Fruit fly (Drosophila melanogaster) whole organism, embryonic: ENCODE measurements around the gene CG18095.

Experiments used
- B-H1 ChIP-seq: fragments of 200-800 bp; sonication (Bioruptor generic); IDR thresholded peaks from 3 replicates; pipeline ENCODE4 v1.3.6; 2022; ENCODE audit warnings: missing biosample characterization, missing genetic modification characterization
- CG12391 ChIP-seq: fragments of 200-800 bp; sonication (Bioruptor generic); optimal IDR thresholded peaks from 3 replicates; lab custom pipeline; 2018; ENCODE audit warnings: missing biosample characterization, mild to moderate bottlenecking, missing genetic modification characterization, moderate library complexity
- CG13123 ChIP-seq: fragments of 200-800 bp; sonication (Bioruptor generic); optimal IDR thresholded peaks from 2 replicates; lab custom pipeline; 2016; ENCODE audit warnings: missing biosample characterization, missing genetic modification characterization
- CG14014 ChIP-seq: fragments of 200-800 bp; sonication (Bioruptor generic); IDR thresholded peaks from 2 replicates; pipeline ENCODE4 v1.3.6; 2022; ENCODE audit warnings: missing biosample characterization, missing genetic modification characterization
- CG15011 ChIP-seq: fragments of 200-800 bp; sonication (Bioruptor generic); optimal IDR thresholded peaks from 3 replicates; lab custom pipeline; 2018; ENCODE audit warnings: missing biosample characterization, mild to moderate bottlenecking, missing genetic modification characterization
- CG15514 ChIP-seq: fragments of 200-800 bp; sonication (Bioruptor generic); optimal IDR thresholded peaks from 3 replicates; lab custom pipeline; 2017; ENCODE audit warnings: missing biosample characterization, missing genetic modification characterization, mild to moderate bottlenecking, moderate library complexity, missing genetic modification reagents
- CG1602 ChIP-seq: fragments of 200-800 bp; sonication (Bioruptor generic); optimal IDR thresholded peaks from 3 replicates; lab custom pipeline; 2016; ENCODE audit warnings: missing biosample characterization, missing genetic modification characterization
- CG18011 ChIP-seq: fragments of 200-800 bp; sonication (Bioruptor generic); optimal IDR thresholded peaks from 2 replicates; lab custom pipeline; 2017; ENCODE audit warnings: missing biosample characterization, missing genetic modification characterization, mild to moderate bottlenecking, moderate library complexity, missing genotype
- CG2116 ChIP-seq: fragments of 200-800 bp; sonication (Bioruptor generic); optimal IDR thresholded peaks from 3 replicates; lab custom pipeline; 2018; ENCODE audit warnings: missing biosample characterization, mild to moderate bottlenecking, missing genetic modification characterization
- CG30403 ChIP-seq: fragments of 200-800 bp; sonication (Bioruptor generic); optimal IDR thresholded peaks from 3 replicates; lab custom pipeline; 2016; ENCODE audit warnings: missing biosample characterization, missing genetic modification characterization
- CG30431 ChIP-seq: fragments of 200-800 bp; sonication (Bioruptor generic); optimal IDR thresholded peaks from 2 replicates; lab custom pipeline; 2017; ENCODE audit warnings: missing biosample characterization, missing genetic modification characterization
- CG32532 ChIP-seq: fragments of 200-800 bp; sonication (Bioruptor generic); IDR thresholded peaks from 2 replicates; pipeline ENCODE4 v1.3.6; 2022; ENCODE audit warnings: missing biosample characterization, missing genetic modification characterization
- CG3995 ChIP-seq: fragments of 200-800 bp; sonication (Bioruptor generic); optimal IDR thresholded peaks from 3 replicates; lab custom pipeline; 2016; ENCODE audit warnings: missing biosample characterization, missing genetic modification characterization
- CG4617 ChIP-seq: fragments of 200-800 bp; sonication (Bioruptor generic); optimal IDR thresholded peaks from 3 replicates; lab custom pipeline; 2016; ENCODE audit warnings: missing biosample characterization, missing genetic modification characterization, borderline replicate concordance
- CG6791 ChIP-seq: fragments of 200-800 bp; sonication (Bioruptor generic); IDR thresholded peaks from 3 replicates; pipeline ENCODE4 v1.3.6; 2022; ENCODE audit warnings: missing biosample characterization, missing genetic modification characterization; ENCODE audit not compliant: partially characterized antibody
- CG6854 ChIP-seq: fragments of 200-800 bp; sonication (Bioruptor generic); optimal IDR thresholded peaks from 3 replicates; lab custom pipeline; 2017; ENCODE audit warnings: missing biosample characterization, mild to moderate bottlenecking, missing genetic modification characterization
- CG7745 ChIP-seq: fragments of 200-800 bp; sonication (Bioruptor generic); optimal IDR thresholded peaks from 2 replicates; lab custom pipeline; 2018; ENCODE audit warnings: missing biosample characterization, mild to moderate bottlenecking, missing genetic modification characterization, moderate library complexity
- CG8281 ChIP-seq: fragments of 200-800 bp; sonication (Bioruptor generic); optimal IDR thresholded peaks from 2 replicates; lab custom pipeline; 2018; ENCODE audit warnings: missing biosample characterization, mild to moderate bottlenecking, missing genetic modification characterization, moderate library complexity
- Ets65A ChIP-seq: fragments of 200-800 bp; sonication (Bioruptor generic); peaks from one replicate; lab custom pipeline; 2016; ENCODE audit warnings: missing biosample characterization, missing genetic modification characterization
- H15 ChIP-seq: fragments of 200-800 bp; sonication (Bioruptor generic); IDR thresholded peaks from 3 replicates; pipeline ENCODE4 v1.3.6; 2022; ENCODE audit warnings: missing biosample characterization, missing genetic modification characterization
- Hand ChIP-seq: fragments of 200-800 bp; sonication (Bioruptor generic); optimal IDR thresholded peaks from 2 replicates; lab custom pipeline; 2017; ENCODE audit warnings: mild to moderate bottlenecking, missing biosample characterization, missing genetic modification reagents, missing genetic modification characterization
- Jarid2 ChIP-seq: fragments of 200-800 bp; sonication (Bioruptor generic); optimal IDR thresholded peaks from 3 replicates; lab custom pipeline; 2017; ENCODE audit warnings: mild to moderate bottlenecking, missing biosample characterization, missing genetic modification reagents, missing genetic modification characterization
- Rfx ChIP-seq: fragments of 200-800 bp; sonication (Bioruptor generic); IDR thresholded peaks from 2 replicates; pipeline ENCODE4 v1.3.6; 2022; ENCODE audit warnings: missing biosample characterization, missing genetic modification characterization
- Sox100B ChIP-seq: fragments of 200-800 bp; sonication (Bioruptor generic); optimal IDR thresholded peaks from 3 replicates; lab custom pipeline; 2018; ENCODE audit warnings: missing biosample characterization, mild to moderate bottlenecking, missing genetic modification characterization
- TFAM ChIP-seq: fragments of 200-800 bp; sonication (Bioruptor generic); optimal IDR thresholded peaks from 2 replicates; lab custom pipeline; 2017; ENCODE audit warnings: missing biosample characterization, missing genetic modification characterization, inconsistent platforms
- abd-A ChIP-seq: fragments of 200-800 bp; sonication (Bioruptor generic); optimal IDR thresholded peaks from 3 replicates; lab custom pipeline; 2019; ENCODE audit warnings: missing biosample characterization, mild to moderate bottlenecking, missing genetic modification characterization, moderate library complexity
- aop ChIP-seq: fragments of 200-800 bp; sonication (Bioruptor generic); IDR thresholded peaks from 2 replicates; pipeline ENCODE4 v1.3.6; 2022; ENCODE audit warnings: missing biosample characterization, missing genetic modification characterization
- bcd ChIP-seq: fragments of 200-800 bp; sonication (Bioruptor generic); optimal IDR thresholded peaks from 2 replicates; lab custom pipeline; 2017; ENCODE audit warnings: missing biosample characterization, mild to moderate bottlenecking, missing genetic modification characterization
- caup ChIP-seq: fragments of 200-800 bp; sonication (Bioruptor generic); optimal IDR thresholded peaks from 3 replicates; lab custom pipeline; 2017; ENCODE audit warnings: missing biosample characterization, mild to moderate bottlenecking, missing genetic modification characterization, moderate library complexity; ENCODE audit not compliant: severe bottlenecking
- chif ChIP-seq, 2 experiments: fragments of 200-800 bp; sonication (Bioruptor generic); optimal IDR thresholded peaks; 3 replicates each; lab custom pipeline; 2016; ENCODE audit warnings: missing biosample characterization in 2 of 2, missing genetic modification characterization in 2 of 2
- chinmo ChIP-seq: fragments of 200-800 bp; sonication (Bioruptor generic); IDR thresholded peaks from 4 replicates; pipeline ENCODE4 v1.3.6; 2022; ENCODE audit warnings: missing biosample characterization, missing genetic modification characterization; ENCODE audit not compliant: partially characterized antibody
- eve ChIP-seq, 2 experiments: fragments of >200 bp; optimal IDR thresholded peaks; 2 replicates each; lab custom pipeline; 2017; ENCODE audit warnings: missing biosample characterization in 2 of 2, missing genetic modification characterization in 2 of 2
- fd3F ChIP-seq: fragments of 200-800 bp; sonication (Bioruptor generic); optimal IDR thresholded peaks from 2 replicates; lab custom pipeline; 2018; ENCODE audit warnings: missing biosample characterization, mild to moderate bottlenecking, missing genetic modification characterization, moderate library complexity
- fd64A ChIP-seq: fragments of 200-800 bp; sonication (Bioruptor generic); optimal IDR thresholded peaks from 3 replicates; lab custom pipeline; 2018; ENCODE audit warnings: missing biosample characterization, mild to moderate bottlenecking, missing genetic modification characterization
- gro ChIP-seq: fragments of 200-800 bp; sonication (Bioruptor generic); optimal IDR thresholded peaks from 2 replicates; lab custom pipeline; 2016; ENCODE audit warnings: missing biosample characterization, missing genetic modification characterization
- gsb-n ChIP-seq: fragments of 200-800 bp; sonication (Bioruptor generic); optimal IDR thresholded peaks from 3 replicates; lab custom pipeline; 2018; ENCODE audit warnings: missing biosample characterization, mild to moderate bottlenecking, missing genetic modification characterization
- knrl ChIP-seq: fragments of 200-800 bp; sonication (Bioruptor generic); IDR thresholded peaks from 3 replicates; pipeline ENCODE4 v1.3.6; 2022; ENCODE audit warnings: missing biosample characterization, missing genetic modification characterization; ENCODE audit not compliant: partially characterized antibody
- nmo ChIP-seq: fragments of 200-800 bp; sonication (Bioruptor generic); optimal IDR thresholded peaks from 2 replicates; lab custom pipeline; 2018; ENCODE audit warnings: missing biosample characterization, mild to moderate bottlenecking, missing genetic modification characterization, moderate library complexity
- nom ChIP-seq: fragments of 200-800 bp; sonication (Bioruptor generic); optimal IDR thresholded peaks from 2 replicates; lab custom pipeline; 2017; ENCODE audit warnings: missing biosample characterization, missing genetic modification characterization, mild to moderate bottlenecking, moderate library complexity, missing genetic modification reagents
- ranshi ChIP-seq: fragments of 200-800 bp; sonication (Bioruptor generic); IDR thresholded peaks from 2 replicates; pipeline ENCODE4 v1.3.6; 2022; ENCODE audit warnings: missing biosample characterization, missing genetic modification characterization
- row ChIP-seq: fragments of 200-800 bp; sonication (Bioruptor generic); IDR thresholded peaks from 3 replicates; pipeline ENCODE4 v1.3.6; 2022; ENCODE audit warnings: missing biosample characterization, missing genetic modification characterization
- sd ChIP-seq: fragments of 200-800 bp; sonication (Bioruptor generic); optimal IDR thresholded peaks from 3 replicates; lab custom pipeline; 2018; ENCODE audit warnings: missing biosample characterization, mild to moderate bottlenecking, missing genetic modification characterization, moderate library complexity
- slp2 ChIP-seq: fragments of 200-800 bp; sonication (Bioruptor generic); optimal IDR thresholded peaks from 2 replicates; lab custom pipeline; 2016; ENCODE audit warnings: missing biosample characterization, missing genetic modification characterization
- toy ChIP-seq: fragments of 200-800 bp; sonication (Bioruptor generic); IDR thresholded peaks from 2 replicates; pipeline ENCODE4 v1.3.6; 2022; ENCODE audit warnings: missing biosample characterization, missing genetic modification characterization
- tx ChIP-seq: fragments of 200-800 bp; sonication (Bioruptor generic); optimal IDR thresholded peaks from 2 replicates; lab custom pipeline; 2016; ENCODE audit warnings: missing biosample characterization, missing genetic modification characterization
- vnd ChIP-seq: fragments of 200-800 bp; sonication (Bioruptor generic); IDR thresholded peaks from 3 replicates; pipeline ENCODE4 v1.3.6; 2022; ENCODE audit warnings: missing biosample characterization, missing genetic modification characterization; ENCODE audit not compliant: partially characterized antibody
- z ChIP-seq: fragments of 200-800 bp; sonication (Bioruptor generic); IDR thresholded peaks from 3 replicates; pipeline ENCODE4 v1.3.6; 2022; ENCODE audit warnings: missing biosample characterization, missing genetic modification characterization
- zf30C ChIP-seq: fragments of 200-800 bp; sonication (Bioruptor generic); optimal IDR thresholded peaks from 3 replicates; lab custom pipeline; 2018; ENCODE audit warnings: missing biosample characterization, mild to moderate bottlenecking, missing genetic modification characterization

The CG18095 gene

dm6 chr2L:14020875-14021643 lies 10.3 kb downstream of the CG18095 start (continued):
- TF ChIP-seq bcd = peak; percentile 52
- no peak for TF ChIP-seq CG6854 (GFP tag; lab: Kevin White, UChicago)
- TF ChIP-seq CG30431 (GFP tag; lab: Kevin White, UChicago) = no peak
- peak; percentile 75 for TF ChIP-seq CG12391 (tag; lab: Kevin White, UChicago)
- TF ChIP-seq row (GFP tag; lab: Robert Waterston, UW) = peak; percentile 78
- no peak for TF ChIP-seq tx
- no peak for TF ChIP-seq Hand (GFP tag; lab: Kevin White, UChicago)
- TF ChIP-seq fd64A = peak; percentile 35
- TF ChIP-seq B-H1 = peak; percentile 49
- TF ChIP-seq CG3995 (GFP tag; lab: Kevin White, UChicago) = peak; percentile 0
- peak; percentile 58 for TF ChIP-seq Rfx (GFP tag; lab: Robert Waterston, UW)
- TF ChIP-seq caup (GFP tag; lab: Kevin White, UChicago) = peak; percentile 21
- no peak for TF ChIP-seq knrl (GFP tag; lab: Robert Waterston, UW)
- peak; percentile 71 for TF ChIP-seq gsb-n (tag; lab: Kevin White, UChicago)
- TF ChIP-seq CG18011 (GFP tag; lab: Kevin White, UChicago) = no peak
- peak in 1 of 2 experiments; percentile 35 for TF ChIP-seq eve (GFP tag; optimal IDR thresholded peaks at IDR 0.05; lab: Kevin White, UChicago)
- TF ChIP-seq CG13123 (GFP tag; lab: Kevin White, UChicago) = peak; percentile 6
- no peak for TF ChIP-seq abd-A
- peak; percentile 91 for TF ChIP-seq nmo (GFP tag; lab: Kevin White, UChicago)
- TF ChIP-seq Ets65A (GFP tag; lab: Kevin White, UChicago) = peak; percentile 16
- TF ChIP-seq z (GFP tag; lab: Robert Waterston, UW) = no peak
- TF ChIP-seq aop (GFP tag; lab: Robert Waterston, UW) = 0 out of 2 replicates have a peak, but pooled peaks have one; percentile 22
- peak in 1 of 2 experiments; percentile 43 for TF ChIP-seq chif (GFP tag; optimal IDR thresholded peaks at IDR 0.05; lab: Kevin White, UChicago)
- TF ChIP-seq CG7745 (tag; lab: Kevin White, UChicago) = no peak
- no peak for TF ChIP-seq TFAM
- TF ChIP-seq H15 = peak; percentile 15; the same call in 1 of the 3 replicates
- no peak for TF ChIP-seq Jarid2 (GFP tag; lab: Kevin White, UChicago)
- TF ChIP-seq CG15514 (GFP tag; lab: Kevin White, UChicago) = peak; percentile 19
- no peak for TF ChIP-seq vnd (GFP tag; lab: Robert Waterston, UW)
- peak; percentile 71 for TF ChIP-seq CG30403 (GFP tag; lab: Kevin White, UChicago)
- no peak for TF ChIP-seq sd (tag; lab: Kevin White, UChicago)
- peak; percentile 34 for TF ChIP-seq CG8281 (tag; lab: Kevin White, UChicago)
- TF ChIP-seq CG14014 = no peak
- TF ChIP-seq zf30C (GFP tag; lab: Kevin White, UChicago) = peak; percentile 58
- TF ChIP-seq slp2 (GFP tag; lab: Kevin White, UChicago) = peak; percentile 35
- peak; percentile 61 for TF ChIP-seq ranshi
- no peak for TF ChIP-seq chinmo (GFP tag; lab: Robert Waterston, UW)
- TF ChIP-seq Sox100B (GFP tag; lab: Kevin White, UChicago) = peak; percentile 85
- peak; percentile 30 for TF ChIP-seq fd3F
- no peak for TF ChIP-seq toy (GFP tag; lab: Robert Waterston, UW)
- no peak for TF ChIP-seq CG2116 (GFP tag; lab: Kevin White, UChicago)
- peak; percentile 35 for TF ChIP-seq CG1602 (GFP tag; lab: Kevin White, UChicago)
- no peak for TF ChIP-seq gro
- TF ChIP-seq CG4617 (GFP tag; lab: Kevin White, UChicago) = no peak
- TF ChIP-seq nom = no peak
- peak; percentile 62 for TF ChIP-seq CG32532 (GFP tag; lab: Robert Waterston, UW)
- no peak for TF ChIP-seq CG15011 (GFP tag; lab: Kevin White, UChicago)
- TF ChIP-seq CG6791 = no peak
